Worm (Caenorhabditis elegans): ENCODE measurements around the gene C38C10.3.

C38C10.3 gene

DNA sequence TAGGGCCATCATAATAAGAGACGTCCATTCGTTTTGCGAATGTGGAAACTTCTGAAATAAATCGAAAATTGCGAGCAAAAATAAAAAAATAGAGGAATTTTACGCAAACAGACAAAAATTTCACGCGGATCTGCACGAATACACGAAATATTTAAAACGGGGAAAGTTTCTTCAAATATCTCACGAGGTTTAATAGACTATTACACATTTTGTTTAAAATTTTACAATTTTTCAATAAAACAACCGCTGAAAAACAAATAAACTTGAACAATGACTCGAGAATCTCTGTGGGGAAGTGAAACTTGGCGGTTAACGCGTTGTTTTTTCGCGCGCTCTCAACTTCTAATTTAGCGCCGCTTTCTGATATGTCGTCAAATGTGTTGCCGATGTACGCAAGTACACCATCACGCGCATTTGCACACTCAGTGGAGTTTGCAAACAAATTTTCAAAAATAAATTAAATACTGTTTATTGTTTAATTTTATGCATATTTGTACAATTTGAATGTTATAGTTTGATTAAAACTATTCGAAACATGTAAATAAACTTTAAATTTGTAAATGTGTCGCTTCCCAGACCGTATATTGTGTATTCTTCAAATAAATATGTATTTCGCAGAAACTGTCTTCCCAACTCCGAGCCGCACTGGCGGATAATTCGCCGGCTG lies 7.8 kb upstream of the C38C10.3 start, which contains the start of the genes gpr-2 and rgr-1:
Gene gpr-2, minus strand, starts transcription at position 51 of the 667 bp plus-strand sequence.
Gene rgr-1, plus strand, starts transcription at position 617 of the 667 bp plus-strand sequence.
- TF ChIP-seq ceh-100 (GFP tag; IDR thresholded peaks at IDR 0.05) (peak; percentile 60; the same call in 1 of the 2 replicates), C06A6.2 (GFP tag; conservative IDR thresholded peaks at IDR 0.05) (no peak), dpl-1 (GFP tag; optimal IDR thresholded peaks at IDR 0.05) (peak; percentile 92), hlh-12 (tag; optimal IDR thresholded peaks at IDR 0.05) (no peak), nfya-2 (GFP tag; IDR thresholded peaks at IDR 0.05) (no peak), dox-1 (GFP tag; IDR thresholded peaks at IDR 0.05) (peak; percentile 86), snpc-1.1 (tag; optimal IDR thresholded peaks at IDR 0.05; ENCODE audit: insufficient read depth) (peak; percentile 80), D2030.7 (GFP tag; IDR thresholded peaks at IDR 0.05) (peak; percentile 89), attf-5 (GFP tag; optimal IDR thresholded peaks at IDR 0.05) (no peak), F22D6.2 (tag; optimal IDR thresholded peaks at IDR 0.05) (no peak), chd-7 (tag; optimal IDR thresholded peaks at IDR 0.05) (no peak), rcor-1 (GFP tag; IDR thresholded peaks at IDR 0.05) (peak; percentile 82), snpc-3.4 (tag; optimal IDR thresholded peaks at IDR 0.05) (peak; percentile 80), lin-35 (GFP tag; optimal IDR thresholded peaks at IDR 0.05) (peak in 2 of 3 experiments; percentile 44 to 63), lsl-1 (GFP tag; optimal IDR thresholded peaks at IDR 0.05) (peak; percentile 79), snpc-1.3 (tag; optimal IDR thresholded peaks at IDR 0.05; ENCODE audit: insufficient read depth) (peak; percentile 23), attf-6 (GFP tag; IDR thresholded peaks at IDR 0.05) (peak; percentile 54; the same call in 1 of the 2 replicates), madf-6 (GFP tag; IDR thresholded peaks at IDR 0.05) (peak; percentile 98), rpc-1 (optimal IDR thresholded peaks at IDR 0.05) (no peak), rpc-1 (tag; optimal IDR thresholded peaks at IDR 0.05) (no peak), efl-1 (GFP tag; optimal IDR thresholded peaks at IDR 0.05) (peak; percentile 98), egrh-3 (GFP tag; IDR thresholded peaks at IDR 0.05) (no peak), F49E8.2 (tag; optimal IDR thresholded peaks at IDR 0.05; ENCODE audit: insufficient read depth) (peak; percentile 68), ceh-27 (GFP tag; optimal IDR thresholded peaks at IDR 0.05) (no peak), pbrm-1 (GFP tag; IDR thresholded peaks at IDR 0.05) (peak; percentile 57; the same call in 1 of the 2 replicates), hmg-1.2 (GFP tag; IDR thresholded peaks at IDR 0.05) (peak; percentile 60), lin-26 (GFP tag; IDR thresholded peaks at IDR 0.05) (no peak), madf-3 (GFP tag; IDR thresholded peaks at IDR 0.05) (peak; percentile 85), F23B12.7 (tag; optimal IDR thresholded peaks at IDR 0.05; ENCODE audit: insufficient read depth) (no peak), ztf-25 (GFP tag; IDR thresholded peaks at IDR 0.05) (no peak), madf-8 (GFP tag; conservative IDR thresholded peaks at IDR 0.05) (peak; percentile 96), Y95B8A.8 (GFP tag; IDR thresholded peaks at IDR 0.05) (peak; percentile 86), Y79H2A.3 (GFP tag; conservative IDR thresholded peaks at IDR 0.05) (peak; percentile 56; the same call in 1 of the 2 replicates), fkh-3 (tag; optimal IDR thresholded peaks at IDR 0.05) (no peak), C17E4.6 (GFP tag; IDR thresholded peaks at IDR 0.05) (peak; percentile 85), ztf-26 (tag; optimal IDR thresholded peaks at IDR 0.05) (no peak), F57C9.4 (tag; optimal IDR thresholded peaks at IDR 0.05) (no peak), ztf-18 (tag; optimal IDR thresholded peaks at IDR 0.05) (peak; percentile 60), pha-4 (tag; optimal IDR thresholded peaks at IDR 0.05) (no peak), T26A5.8 (tag; optimal IDR thresholded peaks at IDR 0.05) (no peak), F33H1.4 (GFP tag; IDR thresholded peaks at IDR 0.05) (peak; percentile 81), snpc-4 (GFP tag; optimal IDR thresholded peaks at IDR 0.05) (no peak), snpc-4 (tag; optimal IDR thresholded peaks at IDR 0.05) (peak in 3 of 4 experiments; percentile 13 to 64 (median 40)), Y67H2A.10 (GFP tag; conservative IDR thresholded peaks at IDR 0.05) (0 out of 2 replicates have a peak, but pooled peaks have one; percentile 37), mxl-1 (tag; optimal IDR thresholded peaks at IDR 0.05) (no peak), Y53G8AR.9 (GFP tag; conservative IDR thresholded peaks at IDR 0.05) (peak; percentile 36; the same call in 1 of the 2 replicates), lir-1 (GFP tag; conservative IDR thresholded peaks at IDR 0.05) (peak; percentile 40; the same call in 1 of the 2 replicates)

All from whole organism, young adult.